Worm (Caenorhabditis elegans) whole organism, young adult: Measurements from ENCODE around the gene K02E2.7.

Source experiments
- B0035.1 ChIP-seq: sonication (generic microtip); optimal IDR thresholded peaks from 2 replicates; lab custom pipeline; 2016; ENCODE audit warnings: missing genetic modification characterization, mild to moderate bottlenecking, missing compliant biosample characterization, missing genotype, missing genetic modification reagents
- F10E7.11 ChIP-seq: sonication (generic microtip); optimal IDR thresholded peaks from 2 replicates; lab custom pipeline; 2017; ENCODE audit warnings: mild to moderate bottlenecking, missing genetic modification characterization, moderate library complexity, missing compliant biosample characterization
- Y56A3A.18 ChIP-seq: fragments of 200-800 bp; sonication (Bioruptor generic); IDR thresholded peaks from 2 replicates; pipeline ENCODE4 v1.3.6; 2022; ENCODE audit warnings: missing genetic modification reagents, missing genetic modification characterization, missing compliant biosample characterization
- ama-1 ChIP-seq, 3 experiments: fragments of 150-350 bp in 1 of 3; sonication (generic microtip) in 2 of 3; optimal IDR thresholded peaks; 2 replicates each; lab custom pipeline; 2014 to 2018; ENCODE audit warnings: missing biosample characterization in 2 of 3, missing genetic modification characterization in 2 of 3, missing genetic modification reagents in 2 of 3
- gei-17 ChIP-seq: fragments of 200-800 bp; sonication (Bioruptor generic); optimal IDR thresholded peaks from 2 replicates; lab custom pipeline; 2018; ENCODE audit warnings: mild to moderate bottlenecking, missing genetic modification characterization, missing compliant biosample characterization
- hmg-20 ChIP-seq: fragments of 200-800 bp; sonication (Bioruptor generic); IDR thresholded peaks from 2 replicates; pipeline ENCODE4 v1.3.6; 2022; ENCODE audit warnings: missing genetic modification reagents, missing genetic modification characterization, missing compliant biosample characterization
- lin-40 ChIP-seq: sonication (generic microtip); optimal IDR thresholded peaks from 2 replicates; lab custom pipeline; 2016; ENCODE audit warnings: missing genetic modification characterization, mild to moderate bottlenecking, missing compliant biosample characterization, missing genotype, missing genetic modification reagents
- nhr-120 ChIP-seq: fragments of 200-800 bp; sonication (Bioruptor generic); IDR thresholded peaks from 2 replicates; pipeline ENCODE4 v1.3.6; 2022; ENCODE audit warnings: missing genetic modification characterization, missing compliant biosample characterization
- rpc-1 ChIP-seq, 2 experiments: fragments of 150-350 bp in 1 of 2; sonication (generic microtip) in 1 of 2; optimal IDR thresholded peaks; 2 replicates each; lab custom pipeline; 2014 to 2018; ENCODE audit warnings: missing biosample characterization in 1 of 2, missing genetic modification characterization in 1 of 2, missing genetic modification reagents in 1 of 2, missing genotype in 1 of 2
- somi-1 ChIP-seq: fragments of 200-800 bp; sonication (Bioruptor generic); optimal IDR thresholded peaks from 2 replicates; lab custom pipeline; 2018; ENCODE audit warnings: mild to moderate bottlenecking, missing genetic modification characterization, missing compliant biosample characterization
- zim-3 ChIP-seq: sonication (generic microtip); optimal IDR thresholded peaks from 2 replicates; lab custom pipeline; 2017; ENCODE audit warnings: mild to moderate bottlenecking, missing genetic modification characterization, moderate library complexity, missing compliant biosample characterization

ce11 chrV:20356472-20356871, 30.4 kb downstream of the K02E2.7 start, which contains the start of gene grd-11:
- TF ChIP-seq ama-1 (optimal IDR thresholded peaks at IDR 0.05; lab: Kevin White, UChicago) (no peak), ama-1 (GFP tag; optimal IDR thresholded peaks at IDR 0.05; lab: Kevin White, UChicago) (no peak), B0035.1 (no peak), somi-1 (GFP tag; lab: Kevin White, UChicago) (no peak), gei-17 (GFP tag; lab: Kevin White, UChicago) (no peak), rpc-1 (optimal IDR thresholded peaks at IDR 0.05; lab: Kevin White, UChicago) (no peak), rpc-1 (tag; optimal IDR thresholded peaks at IDR 0.05; lab: Kevin White, UChicago) (no peak), lin-40 (tag; lab: Kevin White, UChicago) (no peak), nhr-120 (no peak), Y56A3A.18 (no peak), zim-3 (tag; lab: Kevin White, UChicago) (no peak), F10E7.11 (tag; lab: Kevin White, UChicago) (no peak), hmg-20 (GFP tag; lab: Robert Waterston, UW) (no peak)
